Fruit fly (Drosophila melanogaster): ENCODE data around the gene pn.

pn gene

DNA sequence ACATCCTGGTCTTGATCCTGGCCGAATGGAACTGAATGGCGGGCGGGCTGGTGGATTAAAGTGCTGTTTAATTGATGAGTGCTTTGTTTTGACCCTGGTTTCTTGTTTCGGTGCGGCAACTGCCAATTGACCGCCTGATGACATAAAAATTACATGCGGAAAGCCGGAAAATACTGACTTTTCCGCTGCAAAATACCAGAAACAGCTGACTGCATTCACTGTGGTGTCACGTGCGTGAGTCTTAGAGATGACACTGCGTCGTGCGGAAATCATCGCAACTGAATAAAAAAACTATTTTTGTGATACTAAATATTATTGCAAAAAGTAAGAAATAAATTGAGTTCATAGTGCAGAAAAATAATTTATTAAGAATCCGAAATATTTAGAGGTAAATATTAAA is 31.5 kb upstream of the pn start, which contains the start of gene bcn92 (continued):
- TF ChIP-seq CG32772 (GFP tag; IDR thresholded peaks at IDR 0.05) (0 out of 2 replicates have a peak, but pooled peaks have one; percentile 5), CG10654 (GFP tag; optimal IDR thresholded peaks at IDR 0.05) (no peak), CG1024 (GFP tag; IDR thresholded peaks at IDR 0.05) (0 out of 2 replicates have a peak, but pooled peaks have one; percentile 11), shn (GFP tag; optimal IDR thresholded peaks at IDR 0.05) (peak; percentile 16), CG9727 (GFP tag; optimal IDR thresholded peaks at IDR 0.05) (peak; percentile 27), CG9797 (GFP tag; optimal IDR thresholded peaks at IDR 0.05) (peak; percentile 80), CG13296 (GFP tag; optimal IDR thresholded peaks at IDR 0.05) (peak; percentile 7), CTCF (GFP tag; optimal IDR thresholded peaks at IDR 0.05) (no peak), CG30020 (tag; optimal IDR thresholded peaks at IDR 0.05) (peak; percentile 26), dmrt99B (tag; optimal IDR thresholded peaks at IDR 0.05) (no peak), CG13287 (GFP tag; IDR thresholded peaks at IDR 0.05; ENCODE audit: partially characterized antibody) (peak; percentile 96), usp (GFP tag; optimal IDR thresholded peaks at IDR 0.05) (no peak), CG1602 (GFP tag; optimal IDR thresholded peaks at IDR 0.05) (peak; percentile 25), CG4282 (GFP tag; optimal IDR thresholded peaks at IDR 0.05) (no peak), CG6854 (GFP tag; optimal IDR thresholded peaks at IDR 0.05) (no peak), CG10267 (tag; optimal IDR thresholded peaks at IDR 0.05) (peak; percentile 50), Nf-YA (GFP tag; IDR thresholded peaks at IDR 0.05) (no peak), gsb (GFP tag; IDR thresholded peaks at IDR 0.05) (no peak), CG12299 (tag; optimal IDR thresholded peaks at IDR 0.05) (no peak), Taf1 (GFP tag; IDR thresholded peaks at IDR 0.05) (no peak), Sox102F (GFP tag; optimal IDR thresholded peaks at IDR 0.05) (peak; percentile 26), CG7372 (GFP tag; IDR thresholded peaks at IDR 0.05) (no peak), CG12942 (GFP tag; optimal IDR thresholded peaks at IDR 0.05) (peak; percentile 25), sens (GFP tag) (peak; percentile 84), zfh2 (GFP tag; optimal IDR thresholded peaks at IDR 0.05) (peak; percentile 29), CG11085 (GFP tag; IDR thresholded peaks at IDR 0.05) (0 out of 2 replicates have a peak, but pooled peaks have one; percentile 11), Med (GFP tag) (peak; percentile 92), Ets65A (GFP tag) (peak; percentile 64), tll (GFP tag; optimal IDR thresholded peaks at IDR 0.05) (no peak), CG4730 (GFP tag; IDR thresholded peaks at IDR 0.05) (no peak), rib (GFP tag; IDR thresholded peaks at IDR 0.05) (no peak), dmrt11E (tag; optimal IDR thresholded peaks at IDR 0.05) (peak; percentile 9), CG18262 (tag; optimal IDR thresholded peaks at IDR 0.05) (peak; percentile 19), CG9876 (GFP tag; optimal IDR thresholded peaks at IDR 0.05) (no peak), HmgD (GFP tag; optimal IDR thresholded peaks at IDR 0.05) (no peak), Atf6 (GFP tag; IDR thresholded peaks at IDR 0.05) (0 out of 2 replicates have a peak, but pooled peaks have one; percentile 23), CG13123 (GFP tag; optimal IDR thresholded peaks at IDR 0.05) (peak; percentile 26), CG4820 (GFP tag; optimal IDR thresholded peaks at IDR 0.05) (peak; percentile 18), ato (GFP tag; IDR thresholded peaks at IDR 0.05; ENCODE audit: partially characterized antibody) (peak; percentile 87), CG34422 (GFP tag; IDR thresholded peaks at IDR 0.05) (0 out of 3 replicates have a peak, but pooled peaks have one; percentile 39), CG1233 (GFP tag; optimal IDR thresholded peaks at IDR 0.05) (no peak), CG13775 (GFP tag; optimal IDR thresholded peaks at IDR 0.05) (peak; percentile 38), C15 (GFP tag; IDR thresholded peaks at IDR 0.05) (no peak), CG5180 (GFP tag; optimal IDR thresholded peaks at IDR 0.05) (no peak), Xbp1 (GFP tag; optimal IDR thresholded peaks at IDR 0.05) (peak; percentile 62), CG3065 (GFP tag; optimal IDR thresholded peaks at IDR 0.05) (no peak), CG2129 (GFP tag; IDR thresholded peaks at IDR 0.05; ENCODE audit: partially characterized antibody) (peak; percentile 86), CrebB (tag; optimal IDR thresholded peaks at IDR 0.05) (no peak), Hr3 (GFP tag; optimal IDR thresholded peaks at IDR 0.05) (no peak), CG14860 (GFP tag; IDR thresholded peaks at IDR 0.05; ENCODE audit: partially characterized antibody) (peak; percentile 92), Asciz (GFP tag; optimal IDR thresholded peaks at IDR 0.05) (no peak), tio (GFP tag; optimal IDR thresholded peaks at IDR 0.05) (no peak)
